Worm (Caenorhabditis elegans) whole organism, young adult: ENCODE data around the gene sucl-1.

Experiments used
- B0261.1 ChIP-seq: sonication (generic microtip); optimal IDR thresholded peaks from 2 replicates; lab custom pipeline; 2016; ENCODE audit warnings: mild to moderate bottlenecking, missing genetic modification characterization, moderate library complexity, missing compliant biosample characterization
- B0336.3 ChIP-seq: fragments of 200-800 bp; sonication (Bioruptor generic); IDR thresholded peaks from 2 replicates; pipeline ENCODE4 v1.3.6; 2022; ENCODE audit warnings: missing genetic modification characterization, missing compliant biosample characterization
- D2030.7 ChIP-seq: fragments of 200-800 bp; sonication (Bioruptor generic); IDR thresholded peaks from 2 replicates; pipeline ENCODE4 v1.3.6; 2022; ENCODE audit warnings: missing genetic modification reagents, missing genetic modification characterization, missing compliant biosample characterization
- F22D6.2 ChIP-seq: sonication (generic microtip); optimal IDR thresholded peaks from 2 replicates; lab custom pipeline; 2016; ENCODE audit warnings: mild to moderate bottlenecking, missing genetic modification characterization, missing compliant biosample characterization
- F23B12.7 ChIP-seq: sonication (generic microtip); optimal IDR thresholded peaks from 2 replicates; lab custom pipeline; 2017; ENCODE audit warnings: missing genetic modification characterization, mild to moderate bottlenecking, missing compliant biosample characterization, antibody characterized with exemption, moderate library complexity; ENCODE audit not compliant: insufficient read depth
- F37B4.10 ChIP-seq: fragments of 200-800 bp; sonication (Bioruptor generic); IDR thresholded peaks from 2 replicates; pipeline ENCODE4 v1.3.6; 2022; ENCODE audit warnings: missing genetic modification characterization, missing compliant biosample characterization
- F39B2.1 ChIP-seq: fragments of 200-800 bp; sonication (Bioruptor generic); IDR thresholded peaks from 2 replicates; pipeline ENCODE4 v1.3.6; 2022; ENCODE audit warnings: missing genetic modification reagents, missing genetic modification characterization, missing compliant biosample characterization
- F52B5.7 ChIP-seq: sonication (generic microtip); optimal IDR thresholded peaks from 2 replicates; lab custom pipeline; 2016; ENCODE audit warnings: mild to moderate bottlenecking, missing genetic modification characterization, missing compliant biosample characterization
- ZK185.1 ChIP-seq: sonication (generic microtip); optimal IDR thresholded peaks from 2 replicates; lab custom pipeline; 2016; ENCODE audit warnings: mild to moderate bottlenecking, missing genetic modification characterization, missing compliant biosample characterization; ENCODE audit not compliant: poor library complexity, severe bottlenecking
- atf-7 ChIP-seq: sonication (generic microtip); optimal IDR thresholded peaks from 2 replicates; lab custom pipeline; 2017; ENCODE audit warnings: mild to moderate bottlenecking, missing genetic modification characterization, missing compliant biosample characterization
- athp-1 ChIP-seq: sonication (generic microtip); optimal IDR thresholded peaks from 2 replicates; lab custom pipeline; 2017; ENCODE audit warnings: mild to moderate bottlenecking, missing genetic modification characterization, missing compliant biosample characterization
- attf-3 ChIP-seq: fragments of 200-800 bp; sonication (Bioruptor generic); conservative IDR thresholded peaks from 2 replicates; pipeline ENCODE4 v1.3.6; 2022; ENCODE audit warnings: missing genetic modification reagents, missing genetic modification characterization, missing compliant biosample characterization
- attf-5 ChIP-seq: fragments of 200-800 bp; sonication (Bioruptor generic); optimal IDR thresholded peaks from 2 replicates; lab custom pipeline; 2018; ENCODE audit warnings: mild to moderate bottlenecking, missing genetic modification characterization, missing compliant biosample characterization
- cebp-1 ChIP-seq, 2 experiments: fragments of 200-800 bp in 1 of 2; sonication (Bioruptor generic) in 1 of 2; sonication (generic microtip) in 1 of 2; IDR thresholded peaks in 1 of 2; optimal IDR thresholded peaks in 1 of 2; 2 replicates each; pipeline versions ENCODE4 v1.3.6 to Lab custom; 2017 to 2022; ENCODE audit warnings: missing compliant biosample characterization in 2 of 2, missing genetic modification characterization in 2 of 2, mild to moderate bottlenecking in 1 of 2, missing genetic modification reagents in 1 of 2, moderate library complexity in 1 of 2
- ceh-91 ChIP-seq: fragments of 200-800 bp; sonication (Bioruptor generic); IDR thresholded peaks from 2 replicates; pipeline ENCODE4 v1.3.6; 2022; ENCODE audit warnings: missing genetic modification reagents, missing genetic modification characterization, missing compliant biosample characterization
- chd-7 ChIP-seq: sonication (generic microtip); optimal IDR thresholded peaks from 2 replicates; lab custom pipeline; 2016; ENCODE audit warnings: mild to moderate bottlenecking, missing genetic modification characterization, moderate library complexity, missing compliant biosample characterization
- dox-1 ChIP-seq: fragments of 200-800 bp; sonication (Bioruptor generic); IDR thresholded peaks from 2 replicates; pipeline ENCODE4 v1.3.6; 2022; ENCODE audit warnings: missing genetic modification reagents, missing genetic modification characterization, missing compliant biosample characterization
- dpff-1 ChIP-seq: sonication (generic microtip); optimal IDR thresholded peaks from 2 replicates; lab custom pipeline; 2017; ENCODE audit warnings: mild to moderate bottlenecking, missing genetic modification characterization, missing compliant biosample characterization
- fkh-3 ChIP-seq: sonication (generic microtip); optimal IDR thresholded peaks from 2 replicates; lab custom pipeline; 2016; ENCODE audit warnings: mild to moderate bottlenecking, missing genetic modification characterization, missing compliant biosample characterization
- hlh-12 ChIP-seq: sonication (generic microtip); optimal IDR thresholded peaks from 2 replicates; lab custom pipeline; 2016; ENCODE audit warnings: missing genetic modification characterization, missing compliant biosample characterization
- hlh-26 ChIP-seq: fragments of 200-800 bp; sonication (Bioruptor generic); conservative IDR thresholded peaks from 2 replicates; pipeline ENCODE4 v1.3.6; 2022; ENCODE audit warnings: missing genetic modification reagents, missing genetic modification characterization, missing compliant biosample characterization
- let-526 ChIP-seq: fragments of 200-800 bp; sonication (Bioruptor generic); IDR thresholded peaks from 2 replicates; pipeline ENCODE4 v1.3.6; 2022; ENCODE audit warnings: missing genetic modification reagents, missing genetic modification characterization, missing compliant biosample characterization
- let-607 ChIP-seq, 2 experiments: fragments of 200-800 bp in 1 of 2; sonication (Bioruptor generic) in 1 of 2; sonication (generic microtip) in 1 of 2; optimal IDR thresholded peaks; 2 replicates each; lab custom pipeline; 2016 to 2018; ENCODE audit warnings: mild to moderate bottlenecking in 2 of 2, missing compliant biosample characterization in 2 of 2, missing genetic modification characterization in 2 of 2, moderate library complexity in 2 of 2, missing genotype in 1 of 2
- lin-26 ChIP-seq: fragments of 200-800 bp; sonication (Bioruptor generic); IDR thresholded peaks from 2 replicates; pipeline ENCODE4 v1.3.6; 2022; ENCODE audit warnings: missing genetic modification reagents, missing genetic modification characterization, missing compliant biosample characterization
- lin-40 ChIP-seq: sonication (generic microtip); optimal IDR thresholded peaks from 2 replicates; lab custom pipeline; 2016; ENCODE audit warnings: missing genetic modification characterization, mild to moderate bottlenecking, missing compliant biosample characterization, missing genotype, missing genetic modification reagents
- lin-54 ChIP-seq: fragments of 200-800 bp; sonication (Bioruptor generic); optimal IDR thresholded peaks from 2 replicates; lab custom pipeline; 2018; ENCODE audit warnings: mild to moderate bottlenecking, missing genetic modification characterization, missing compliant biosample characterization
- lsy-27 ChIP-seq: sonication (generic microtip); optimal IDR thresholded peaks from 2 replicates; lab custom pipeline; 2017; ENCODE audit warnings: missing genetic modification characterization, mild to moderate bottlenecking, missing compliant biosample characterization, antibody characterized with exemption, missing genotype, borderline replicate concordance; ENCODE audit not compliant: insufficient read depth
- madf-10 ChIP-seq: sonication (generic microtip); optimal IDR thresholded peaks from 2 replicates; lab custom pipeline; 2016; ENCODE audit warnings: mild to moderate bottlenecking, missing genetic modification characterization, missing compliant biosample characterization
- mcd-1 ChIP-seq: fragments of 200-800 bp; sonication (Bioruptor generic); IDR thresholded peaks from 2 replicates; pipeline ENCODE4 v1.3.6; 2022; ENCODE audit warnings: missing genetic modification reagents, missing genetic modification characterization, missing compliant biosample characterization
- nfya-2 ChIP-seq: fragments of 200-800 bp; sonication (Bioruptor generic); IDR thresholded peaks from 2 replicates; pipeline ENCODE4 v1.3.6; 2022; ENCODE audit warnings: missing genetic modification reagents, missing genetic modification characterization, missing compliant biosample characterization
- nhr-27 ChIP-seq: fragments of 200-800 bp; sonication (Bioruptor generic); optimal IDR thresholded peaks from 2 replicates; lab custom pipeline; 2018; ENCODE audit warnings: mild to moderate bottlenecking, missing genetic modification characterization, moderate library complexity, missing compliant biosample characterization
- nhr-80 ChIP-seq: sonication (generic microtip); optimal IDR thresholded peaks from 2 replicates; lab custom pipeline; 2016; ENCODE audit warnings: missing genetic modification characterization, missing compliant biosample characterization
- rcor-1 ChIP-seq: fragments of 200-800 bp; sonication (Bioruptor generic); IDR thresholded peaks from 2 replicates; pipeline ENCODE4 v1.3.6; 2022; ENCODE audit warnings: missing genetic modification reagents, missing genetic modification characterization, missing compliant biosample characterization
- snpc-1.3 ChIP-seq: sonication (generic microtip); optimal IDR thresholded peaks from 2 replicates; lab custom pipeline; 2017; ENCODE audit warnings: missing genetic modification characterization, mild to moderate bottlenecking, missing compliant biosample characterization, antibody characterized with exemption, moderate library complexity, missing genotype, missing genetic modification reagents; ENCODE audit not compliant: insufficient read depth
- snpc-4 ChIP-seq, 5 experiments: fragments of 150-350 bp in 1 of 5; sonication (generic microtip) in 4 of 5; optimal IDR thresholded peaks; 2 replicates each; lab custom pipeline; 2014 to 2018; ENCODE audit warnings: missing genetic modification characterization in 5 of 5, missing biosample characterization in 3 of 5, antibody characterized with exemption in 2 of 5, mild to moderate bottlenecking in 2 of 5, missing compliant biosample characterization in 2 of 5, missing genotype in 2 of 5, moderate library complexity in 2 of 5, missing genetic modification reagents in 1 of 5
- tbp1 ChIP-seq: fragments of 200-800 bp; sonication (Bioruptor generic); optimal IDR thresholded peaks from 2 replicates; lab custom pipeline; 2018; ENCODE audit warnings: mild to moderate bottlenecking, missing genetic modification characterization, missing compliant biosample characterization
- unc-62 ChIP-seq: fragments of 150-350 bp; optimal IDR thresholded peaks from 2 replicates; lab custom pipeline; 2014; ENCODE audit warnings: missing biosample characterization, missing genetic modification reagents, missing genetic modification characterization
- zfh-2 ChIP-seq: fragments of 200-800 bp; sonication (Bioruptor generic); conservative IDR thresholded peaks from 2 replicates; pipeline ENCODE4 v1.3.6; 2022; ENCODE audit warnings: missing genetic modification reagents, missing genetic modification characterization, missing compliant biosample characterization
- ztf-18 ChIP-seq: sonication (generic microtip); optimal IDR thresholded peaks from 2 replicates; lab custom pipeline; 2016; ENCODE audit warnings: missing genotype, mild to moderate bottlenecking, missing genetic modification characterization, missing compliant biosample characterization
- ztf-22 ChIP-seq: fragments of 200-800 bp; sonication (Bioruptor generic); optimal IDR thresholded peaks from 2 replicates; lab custom pipeline; 2018; ENCODE audit warnings: mild to moderate bottlenecking, missing genetic modification characterization, moderate library complexity, missing compliant biosample characterization
- ztf-6 ChIP-seq: fragments of 200-800 bp; sonication (Bioruptor generic); IDR thresholded peaks from 2 replicates; pipeline ENCODE4 v1.3.6; 2022; ENCODE audit warnings: missing genetic modification reagents, missing genetic modification characterization, missing compliant biosample characterization

The sucl-1 gene

DNA sequence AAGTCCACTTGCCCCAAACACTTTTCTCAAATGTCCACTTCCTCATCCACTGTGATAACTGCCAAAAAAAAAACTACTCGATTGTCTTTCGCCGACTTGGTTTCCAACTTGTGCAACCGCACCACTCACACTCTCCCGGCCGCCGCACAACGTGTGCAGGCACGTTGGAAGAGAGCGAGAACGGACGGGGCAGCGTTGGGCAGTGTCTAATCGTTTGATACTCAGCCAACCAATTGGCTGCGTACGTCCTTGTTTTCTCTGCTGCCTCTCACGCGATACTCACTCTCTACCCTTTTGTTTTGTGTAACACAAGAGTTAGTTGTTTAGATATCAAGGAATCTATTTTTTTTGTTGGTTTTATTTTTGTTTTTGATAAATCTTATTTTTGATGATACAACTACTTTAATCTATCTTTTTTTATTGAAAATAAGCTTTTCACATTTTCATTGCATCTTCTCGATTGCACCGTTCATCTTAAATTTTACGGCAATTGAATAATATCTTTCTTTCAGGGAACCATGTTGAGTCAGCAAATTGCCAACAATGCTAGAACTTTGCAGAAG, at the start of gene sucl-1 (continued):
- TF ChIP-seq attf-3: 0 out of 2 replicates have a peak, but pooled peaks have one; percentile 36
- TF ChIP-seq D2030.7 (GFP tag; lab: Robert Waterston, UW): no peak
- TF ChIP-seq rcor-1 (GFP tag; lab: Robert Waterston, UW): peak; percentile 69
- peak; percentile 93 to 94 for TF ChIP-seq let-607 (tag; optimal IDR thresholded peaks at IDR 0.05; lab: Kevin White, UChicago)
- TF ChIP-seq F37B4.10: no peak
- TF ChIP-seq ceh-91: no peak
- no peak for TF ChIP-seq F39B2.1 (GFP tag; lab: Robert Waterston, UW)
- no peak for TF ChIP-seq F52B5.7 (tag; lab: Kevin White, UChicago)
- peak; percentile 86 for TF ChIP-seq lin-40 (tag; lab: Kevin White, UChicago)
- TF ChIP-seq tbp1 (GFP tag; lab: Kevin White, UChicago): peak; percentile 56
- peak; percentile 59 for TF ChIP-seq madf-10 (tag; lab: Kevin White, UChicago)
- TF ChIP-seq F23B12.7 (tag; lab: Kevin White, UChicago): peak; percentile 77
- peak; percentile 20 for TF ChIP-seq atf-7 (tag; lab: Kevin White, UChicago)

ce11 chrX:14704933-14705332, 48.9 kb upstream of the sucl-1 start:
- TF ChIP-seq B0261.1 (no peak), snpc-4 (GFP tag; optimal IDR thresholded peaks at IDR 0.05; lab: Kevin White, UChicago) (no peak), snpc-4 (tag; optimal IDR thresholded peaks at IDR 0.05; lab: Kevin White, UChicago) (peak in 2 of 4 experiments; percentile 68 to 80)

ce11 chrX:14706698-14707285, 47.0 kb upstream of the sucl-1 start, which contains the start of gene tmem-184:
Gene tmem-184 (minus strand): TSS chrX:14706861.
- TF ChIP-seq nhr-27 (tag; lab: Kevin White, UChicago): no peak
- peak; percentile 70 for TF ChIP-seq lin-40 (tag; lab: Kevin White, UChicago)
- no peak for TF ChIP-seq athp-1 (tag; lab: Kevin White, UChicago)
- peak; percentile 96 for TF ChIP-seq nhr-80 (tag; lab: Kevin White, UChicago)
- peak; percentile 79 to 86 for TF ChIP-seq let-607 (tag; optimal IDR thresholded peaks at IDR 0.05; lab: Kevin White, UChicago)
- TF ChIP-seq F23B12.7 (tag; lab: Kevin White, UChicago): no peak
- peak; percentile 31 for TF ChIP-seq tbp1 (GFP tag; lab: Kevin White, UChicago)
- TF ChIP-seq fkh-3 (tag; lab: Kevin White, UChicago): no peak
- peak; percentile 67 for TF ChIP-seq atf-7 (tag; lab: Kevin White, UChicago)
- TF ChIP-seq ztf-6 (GFP tag; lab: Robert Waterston, UW): no peak
- peak; percentile 38; the same call in 1 of the 2 replicates for TF ChIP-seq zfh-2 (GFP tag; lab: Robert Waterston, UW)
- TF ChIP-seq dpff-1 (tag; lab: Kevin White, UChicago): no peak
- TF ChIP-seq attf-5 (GFP tag; lab: Kevin White, UChicago): peak; percentile 50
- no peak for TF ChIP-seq ztf-18 (tag; lab: Kevin White, UChicago)
- TF ChIP-seq mcd-1: peak; percentile 19; the same call in 1 of the 2 replicates
- no peak for TF ChIP-seq let-526
- TF ChIP-seq lsy-27 (tag; lab: Kevin White, UChicago): no peak
- peak; percentile 36; the same call in 1 of the 2 replicates for TF ChIP-seq B0336.3 (GFP tag; lab: Robert Waterston, UW)
- TF ChIP-seq nfya-2 (GFP tag; lab: Robert Waterston, UW): no peak
- TF ChIP-seq cebp-1 (GFP tag; IDR thresholded peaks at IDR 0.05; lab: Robert Waterston, UW): peak; percentile 83
- TF ChIP-seq cebp-1 (tag; optimal IDR thresholded peaks at IDR 0.05; lab: Kevin White, UChicago): peak; percentile 93
- no peak for TF ChIP-seq hlh-26 (GFP tag; lab: Robert Waterston, UW)
- TF ChIP-seq hlh-12: no peak
- TF ChIP-seq lin-54: peak; percentile 39
- TF ChIP-seq dox-1 (GFP tag; lab: Robert Waterston, UW): peak; percentile 31; the same call in 1 of the 2 replicates
- TF ChIP-seq snpc-1.3: no peak
- TF ChIP-seq chd-7 (tag; lab: Kevin White, UChicago): peak; percentile 51
- TF ChIP-seq ztf-22: peak; percentile 22
- TF ChIP-seq F22D6.2 (tag; lab: Kevin White, UChicago): peak; percentile 14
- TF ChIP-seq lin-26 (GFP tag; lab: Robert Waterston, UW): 0 out of 2 replicates have a peak, but pooled peaks have one; percentile 10
- TF ChIP-seq ZK185.1 (tag; lab: Kevin White, UChicago): peak; percentile 45
- peak; percentile 97 for TF ChIP-seq unc-62 (GFP tag; lab: Kevin White, UChicago)
